Worm (Caenorhabditis elegans) whole organism, L1 larva: ENCODE data around the gene Y54G2A.36.

Experiments used
- C34B4.2 ChIP-seq: sonication (generic microtip); optimal IDR thresholded peaks from 2 replicates; lab custom pipeline; 2017; ENCODE audit warnings: mild to moderate bottlenecking, missing genetic modification characterization, missing compliant biosample characterization
- F16B12.6 ChIP-seq: fragments of 150-350 bp; optimal IDR thresholded peaks from 2 replicates; lab custom pipeline; 2014; ENCODE audit warnings: missing biosample characterization, missing genetic modification characterization
- ama-1 ChIP-seq: fragments of 150-350 bp; optimal IDR thresholded peaks from 2 replicates; lab custom pipeline; 2014
- fos-1 ChIP-seq: fragments of 150-350 bp; optimal IDR thresholded peaks from 2 replicates; lab custom pipeline; 2014; ENCODE audit warnings: missing biosample characterization, missing genetic modification characterization
- hlh-4 ChIP-seq: sonication (generic microtip); optimal IDR thresholded peaks from 2 replicates; lab custom pipeline; 2016; ENCODE audit warnings: mild to moderate bottlenecking, missing genetic modification characterization, missing compliant biosample characterization
- nhr-12 ChIP-seq: sonication (generic microtip); optimal IDR thresholded peaks from 2 replicates; lab custom pipeline; 2017; ENCODE audit warnings: missing biosample characterization, missing genetic modification characterization
- nhr-76 ChIP-seq: sonication (generic microtip); optimal IDR thresholded peaks from 2 replicates; lab custom pipeline; 2017; ENCODE audit warnings: missing biosample characterization, missing genetic modification characterization
- nhr-77 ChIP-seq: fragments of 150-350 bp; optimal IDR thresholded peaks from 2 replicates; lab custom pipeline; 2014; ENCODE audit warnings: missing biosample characterization, missing genetic modification characterization
- pqm-1 ChIP-seq: sonication (generic microtip); optimal IDR thresholded peaks from 3 replicates; lab custom pipeline; 2017; ENCODE audit warnings: missing biosample characterization, missing genetic modification characterization
- skn-1 ChIP-seq: fragments of 150-350 bp; optimal IDR thresholded peaks from 2 replicates; lab custom pipeline; 2014; ENCODE audit warnings: missing biosample characterization, missing genetic modification characterization
- tbx-2 ChIP-seq: sonication (generic microtip); optimal IDR thresholded peaks from 2 replicates; lab custom pipeline; 2016; ENCODE audit warnings: missing genetic modification characterization, missing compliant biosample characterization

- no peak for TF ChIP-seq tbx-2 (tag; lab: Kevin White, UChicago)
- TF ChIP-seq C34B4.2 (tag; lab: Kevin White, UChicago), result no peak
- no peak for TF ChIP-seq fos-1 (tag; lab: Kevin White, UChicago)
- TF ChIP-seq hlh-4, result no peak
- no peak for TF ChIP-seq nhr-76 (tag; lab: Kevin White, UChicago)
- no peak for TF ChIP-seq pqm-1
- TF ChIP-seq nhr-77 (tag; lab: Kevin White, UChicago), result no peak
- no peak for TF ChIP-seq ama-1 (lab: Kevin White, UChicago)
- no peak for TF ChIP-seq F16B12.6 (tag; lab: Kevin White, UChicago)
- TF ChIP-seq skn-1 (tag; lab: Kevin White, UChicago), result no peak
- no peak for TF ChIP-seq nhr-12 (tag; lab: Kevin White, UChicago)
Measured at ce11 chrIV:2916043-2916442, 18.5 kb downstream of the Y54G2A.36 start.
